Fruit fly (Drosophila melanogaster): ENCODE measurements around the gene nmdyn-D7.

dm6 chr3R:9701148-9701703, 21.5 kb downstream of the nmdyn-D7 start:
- no peak for TF ChIP-seq CG8478 (optimal IDR thresholded peaks at IDR 0.05)
- TF ChIP-seq CTCF (optimal IDR thresholded peaks at IDR 0.05): no peak
